Worm (Caenorhabditis elegans): ENCODE data around the gene Y39A1A.22.

- TF ChIP-seq ama-1 (optimal IDR thresholded peaks at IDR 0.05): no peak
- no peak for TF ChIP-seq pes-1 (GFP tag; IDR thresholded peaks at IDR 0.05)
- TF ChIP-seq tbx-11 (GFP tag; IDR thresholded peaks at IDR 0.05): no peak
- TF ChIP-seq tbx-37 (GFP tag; conservative IDR thresholded peaks at IDR 0.05): no peak
- no peak for TF ChIP-seq flt-1 (GFP tag; IDR thresholded peaks at IDR 0.05)
- TF ChIP-seq ets-7 (tag; optimal IDR thresholded peaks at IDR 0.05): no peak
- TF ChIP-seq ceh-36 (tag; optimal IDR thresholded peaks at IDR 0.05): no peak
- TF ChIP-seq sea-1 (GFP tag; conservative IDR thresholded peaks at IDR 0.05): no peak
- TF ChIP-seq B0310.2 (tag; optimal IDR thresholded peaks at IDR 0.05): no peak
- TF ChIP-seq hmg-4 (GFP tag; optimal IDR thresholded peaks at IDR 0.05): no peak
Observed at ce11 chrIII:10718078-10718477, 11.2 kb upstream of the Y39A1A.22 start.
